Fruit fly (Drosophila melanogaster) whole organism, embryonic: ENCODE results near the gene CG15418.
A peak's percentile ranks its signal among the peaks of the same experiment; 100 is the strongest.

ENCODE experiments used
- Atf-2 ChIP-seq: fragments of 200-800 bp; sonication (Bioruptor generic); optimal IDR thresholded peaks from 2 replicates; lab custom pipeline; 2016; ENCODE audit warnings: missing biosample characterization, missing genetic modification characterization
- BEAF-32 ChIP-seq: fragments of 200-800 bp; sonication (Bioruptor generic); optimal IDR thresholded peaks from 3 replicates; lab custom pipeline; 2017; ENCODE audit warnings: missing biosample characterization, missing genetic modification characterization, mild to moderate bottlenecking, moderate library complexity, missing genetic modification reagents
- CG14710 ChIP-seq: fragments of 200-800 bp; sonication (Bioruptor generic); optimal IDR thresholded peaks from 3 replicates; lab custom pipeline; 2019; ENCODE audit warnings: missing biosample characterization, mild to moderate bottlenecking, missing genetic modification characterization, moderate library complexity
- CG15011 ChIP-seq: fragments of 200-800 bp; sonication (Bioruptor generic); optimal IDR thresholded peaks from 3 replicates; lab custom pipeline; 2018; ENCODE audit warnings: missing biosample characterization, mild to moderate bottlenecking, missing genetic modification characterization
- CG15601 ChIP-seq: fragments of 200-800 bp; sonication (Bioruptor generic); optimal IDR thresholded peaks from 3 replicates; lab custom pipeline; 2019; ENCODE audit warnings: missing biosample characterization, mild to moderate bottlenecking, missing genetic modification characterization, moderate library complexity
- CG16863 ChIP-seq: fragments of 200-800 bp; sonication (Bioruptor generic); optimal IDR thresholded peaks from 3 replicates; lab custom pipeline; 2016; ENCODE audit warnings: missing biosample characterization, missing genetic modification characterization
- CG17328 ChIP-seq: fragments of 200-800 bp; sonication (Bioruptor generic); IDR thresholded peaks from 2 replicates; pipeline ENCODE4 v1.3.6; 2022; ENCODE audit warnings: missing biosample characterization, missing genetic modification characterization
- CG17361 ChIP-seq: fragments of 200-800 bp; sonication (Bioruptor generic); IDR thresholded peaks from 3 replicates; pipeline ENCODE4 v1.3.6; 2022; ENCODE audit warnings: missing biosample characterization, missing genetic modification characterization
- CG17829 ChIP-seq: fragments of 200-800 bp; optimal IDR thresholded peaks from 2 replicates; lab custom pipeline; 2019; ENCODE audit warnings: missing biosample characterization, mild to moderate bottlenecking, missing genetic modification characterization, moderate library complexity
- CG3847 ChIP-seq: fragments of 200-800 bp; sonication (Bioruptor generic); IDR thresholded peaks from 2 replicates; pipeline ENCODE4 v1.3.6; 2022; ENCODE audit warnings: missing biosample characterization, missing genetic modification characterization
- CG4404 ChIP-seq: fragments of 200-800 bp; sonication (Bioruptor generic); IDR thresholded peaks from 2 replicates; pipeline ENCODE4 v1.3.6; 2022; ENCODE audit warnings: missing biosample characterization, missing genetic modification characterization
- CG4424 ChIP-seq: fragments of 200-800 bp; sonication (Bioruptor generic); optimal IDR thresholded peaks from 3 replicates; lab custom pipeline; 2016; ENCODE audit warnings: missing biosample characterization, missing genetic modification characterization
- CG5245 ChIP-seq: fragments of 200-800 bp; sonication (Bioruptor generic); optimal IDR thresholded peaks from 3 replicates; lab custom pipeline; 2016; ENCODE audit warnings: missing biosample characterization, missing genetic modification characterization
- CG5953 ChIP-seq: fragments of 200-800 bp; sonication (Bioruptor generic); IDR thresholded peaks from 2 replicates; pipeline ENCODE4 v1.3.6; 2022; ENCODE audit warnings: missing biosample characterization, missing genetic modification characterization
- CG6854 ChIP-seq: fragments of 200-800 bp; sonication (Bioruptor generic); optimal IDR thresholded peaks from 3 replicates; lab custom pipeline; 2017; ENCODE audit warnings: missing biosample characterization, mild to moderate bottlenecking, missing genetic modification characterization
- CG7839 ChIP-seq: fragments of 200-800 bp; sonication (Bioruptor generic); optimal IDR thresholded peaks from 3 replicates; lab custom pipeline; 2018; ENCODE audit warnings: missing biosample characterization, mild to moderate bottlenecking, missing genetic modification characterization, moderate library complexity
- Chrac-16 ChIP-seq: fragments of 200-800 bp; sonication (Bioruptor generic); optimal IDR thresholded peaks from 3 replicates; lab custom pipeline; 2016; ENCODE audit warnings: missing biosample characterization, missing genetic modification characterization
- Fer2 ChIP-seq: fragments of 200-800 bp; sonication (Bioruptor generic); optimal IDR thresholded peaks from 2 replicates; lab custom pipeline; 2018; ENCODE audit warnings: missing biosample characterization, mild to moderate bottlenecking, missing genetic modification characterization, moderate library complexity
- Hsf ChIP-seq: fragments of 200-800 bp; sonication (Bioruptor generic); optimal IDR thresholded peaks from 3 replicates; lab custom pipeline; 2016; ENCODE audit warnings: missing biosample characterization, missing genetic modification characterization
- MBD-R2 ChIP-seq: fragments of 200-800 bp; sonication (Bioruptor generic); IDR thresholded peaks from 2 replicates; pipeline ENCODE4 v1.3.6; 2022; ENCODE audit warnings: missing biosample characterization, missing genetic modification characterization
- Mes4 ChIP-seq: fragments of 200-800 bp; sonication (Bioruptor generic); optimal IDR thresholded peaks from 2 replicates; lab custom pipeline; 2016; ENCODE audit warnings: missing biosample characterization, missing genetic modification characterization
- Nf-YA ChIP-seq: fragments of 200-800 bp; sonication (Bioruptor generic); IDR thresholded peaks from 2 replicates; pipeline ENCODE4 v1.3.6; 2022; ENCODE audit warnings: missing biosample characterization, missing genetic modification characterization
- Optix ChIP-seq: fragments of 200-800 bp; sonication (Bioruptor generic); IDR thresholded peaks from 3 replicates; pipeline ENCODE4 v1.3.6; 2022; ENCODE audit warnings: missing biosample characterization, missing genetic modification characterization
- Pdp1 ChIP-seq, 2 experiments: fragments of 200-800 bp; sonication (Bioruptor generic); optimal IDR thresholded peaks; 3 replicates each; lab custom pipeline; 2016; ENCODE audit warnings: missing biosample characterization in 2 of 2, missing genetic modification characterization in 2 of 2, mild to moderate bottlenecking in 1 of 2, moderate library complexity in 1 of 2
- Ravus ChIP-seq: fragments of 200-800 bp; sonication (Bioruptor generic); IDR thresholded peaks from 2 replicates; pipeline ENCODE4 v1.3.6; 2022; ENCODE audit warnings: missing biosample characterization, missing genetic modification characterization
- Trl ChIP-seq, 3 experiments: fragments of >200 bp in 2 of 3; fragments of 200-800 bp in 1 of 3; sonication (Bioruptor generic) in 1 of 3; optimal IDR thresholded peaks; 2 replicates in 1 of 3; 3 replicates in 2 of 3; lab custom pipeline; 2016 to 2017; ENCODE audit warnings: missing biosample characterization in 1 of 3, missing genetic modification characterization in 1 of 3
- ac ChIP-seq: fragments of 200-800 bp; sonication (Bioruptor generic); optimal IDR thresholded peaks from 3 replicates; lab custom pipeline; 2017; ENCODE audit warnings: missing biosample characterization, mild to moderate bottlenecking, missing genetic modification characterization
- bsh ChIP-seq, 2 experiments: fragments of 200-800 bp; sonication (Bioruptor generic); optimal IDR thresholded peaks; 2 replicates each; lab custom pipeline; 2017 to 2018; ENCODE audit warnings: mild to moderate bottlenecking in 2 of 2, missing biosample characterization in 2 of 2, missing genetic modification characterization in 2 of 2, moderate library complexity in 1 of 2
- chif ChIP-seq, 2 experiments: fragments of 200-800 bp; sonication (Bioruptor generic); optimal IDR thresholded peaks; 3 replicates each; lab custom pipeline; 2016; ENCODE audit warnings: missing biosample characterization in 2 of 2, missing genetic modification characterization in 2 of 2
- chm ChIP-seq: fragments of 200-800 bp; sonication (Bioruptor generic); IDR thresholded peaks from 2 replicates; pipeline ENCODE4 v1.3.6; 2022; ENCODE audit warnings: missing biosample characterization, missing genetic modification characterization
- dysf ChIP-seq: fragments of 200-800 bp; sonication (Bioruptor generic); IDR thresholded peaks from 3 replicates; pipeline ENCODE4 v1.3.6; 2022; ENCODE audit warnings: missing biosample characterization, missing genetic modification characterization
- en ChIP-seq: fragments of 200-800 bp; sonication (Bioruptor generic); optimal IDR thresholded peaks from 2 replicates; lab custom pipeline; 2016; ENCODE audit warnings: missing biosample characterization, missing genetic modification characterization
- grn ChIP-seq: fragments of 200-800 bp; sonication (Bioruptor generic); optimal IDR thresholded peaks from 3 replicates; lab custom pipeline; 2017; ENCODE audit warnings: missing biosample characterization, missing genetic modification characterization
- gsb-n ChIP-seq: fragments of 200-800 bp; sonication (Bioruptor generic); optimal IDR thresholded peaks from 3 replicates; lab custom pipeline; 2018; ENCODE audit warnings: missing biosample characterization, mild to moderate bottlenecking, missing genetic modification characterization
- jing ChIP-seq: fragments of 200-800 bp; sonication (Bioruptor generic); optimal IDR thresholded peaks from 2 replicates; lab custom pipeline; 2018; ENCODE audit warnings: missing biosample characterization, mild to moderate bottlenecking, missing genetic modification characterization
- kni ChIP-seq: fragments of 200-800 bp; sonication (Bioruptor generic); optimal IDR thresholded peaks from 3 replicates; lab custom pipeline; 2017; ENCODE audit warnings: mild to moderate bottlenecking, missing biosample characterization, missing genetic modification reagents, missing genetic modification characterization
- lilli ChIP-seq: fragments of 200-800 bp; sonication (Bioruptor generic); optimal IDR thresholded peaks from 3 replicates; lab custom pipeline; 2016; ENCODE audit warnings: missing biosample characterization, missing genetic modification characterization
- mam ChIP-seq: fragments of 200-800 bp; sonication (Bioruptor generic); optimal IDR thresholded peaks from 3 replicates; lab custom pipeline; 2016; ENCODE audit warnings: missing biosample characterization, missing genetic modification characterization
- nmo ChIP-seq: fragments of 200-800 bp; sonication (Bioruptor generic); optimal IDR thresholded peaks from 2 replicates; lab custom pipeline; 2018; ENCODE audit warnings: missing biosample characterization, mild to moderate bottlenecking, missing genetic modification characterization, moderate library complexity
- pho ChIP-seq: fragments of 200-800 bp; sonication (Bioruptor generic); optimal IDR thresholded peaks from 2 replicates; lab custom pipeline; 2016; ENCODE audit warnings: missing biosample characterization, missing genetic modification characterization
- pnt ChIP-seq: fragments of 200-800 bp; sonication (Bioruptor generic); optimal IDR thresholded peaks from 3 replicates; lab custom pipeline; 2016; ENCODE audit warnings: missing biosample characterization, missing genetic modification characterization
- sc ChIP-seq, 3 experiments: fragments of >200 bp in 2 of 3; fragments of 200-800 bp in 1 of 3; sonication (Bioruptor generic) in 1 of 3; optimal IDR thresholded peaks; 2 replicates in 2 of 3; 3 replicates in 1 of 3; lab custom pipeline; 2017; ENCODE audit warnings: mild to moderate bottlenecking in 1 of 3, missing biosample characterization in 1 of 3, missing genetic modification characterization in 1 of 3, missing genetic modification reagents in 1 of 3
- sens ChIP-seq: fragments of 200-800 bp; sonication (Bioruptor generic); peaks from one replicate; lab custom pipeline; 2016; ENCODE audit warnings: missing biosample characterization, missing genetic modification characterization
- sens-2 ChIP-seq: fragments of 200-800 bp; sonication (Bioruptor generic); IDR thresholded peaks from 2 replicates; pipeline ENCODE4 v1.3.6; 2022; ENCODE audit warnings: missing biosample characterization, missing genetic modification characterization
- sim ChIP-seq: fragments of 200-800 bp; sonication (Bioruptor generic); IDR thresholded peaks from 2 replicates; pipeline ENCODE4 v1.3.6; 2022; ENCODE audit warnings: missing biosample characterization, missing genetic modification characterization
- sob ChIP-seq: fragments of 200-800 bp; sonication (Bioruptor generic); IDR thresholded peaks from 2 replicates; pipeline ENCODE4 v1.3.6; 2022; ENCODE audit warnings: missing biosample characterization, missing genetic modification characterization
- ssp ChIP-seq: fragments of 200-800 bp; sonication (Bioruptor generic); IDR thresholded peaks from 2 replicates; pipeline ENCODE4 v1.3.6; 2022; ENCODE audit warnings: missing biosample characterization, missing genetic modification characterization
- tin ChIP-seq: fragments of 200-800 bp; sonication (Bioruptor generic); optimal IDR thresholded peaks from 3 replicates; lab custom pipeline; 2016; ENCODE audit warnings: missing biosample characterization, missing genetic modification characterization
- twi ChIP-seq: fragments of 200-800 bp; optimal IDR thresholded peaks from 2 replicates; lab custom pipeline; 2019; ENCODE audit warnings: missing biosample characterization, mild to moderate bottlenecking, missing genetic modification characterization, moderate library complexity
- unpg ChIP-seq: fragments of 200-800 bp; sonication (Bioruptor generic); optimal IDR thresholded peaks from 3 replicates; lab custom pipeline; 2018; ENCODE audit warnings: missing biosample characterization, mild to moderate bottlenecking, missing genetic modification characterization, moderate library complexity

CG15418 gene

dm6 chr2L:3600847-3601246 lies 20.7 kb downstream of the CG15418 start (continued):
- TF ChIP-seq sc (optimal IDR thresholded peaks at IDR 0.05; lab: Kevin White, UChicago) (no peak), sc (GFP tag; optimal IDR thresholded peaks at IDR 0.05; lab: Kevin White, UChicago) (peak; percentile 16), bsh (GFP tag; optimal IDR thresholded peaks at IDR 0.05; lab: Kevin White, UChicago) (peak in 1 of 2 experiments; percentile 76), Ravus (GFP tag; lab: Robert Waterston, UW) (no peak), CG4424 (peak; percentile 31), Hsf (peak; percentile 37), pho (GFP tag; lab: Kevin White, UChicago) (no peak), CG3847 (GFP tag; lab: Robert Waterston, UW) (0 out of 2 replicates have a peak, but pooled peaks have one; percentile 16), sens-2 (GFP tag; lab: Robert Waterston, UW) (0 out of 2 replicates have a peak, but pooled peaks have one; percentile 46), CG17829 (tag; lab: Kevin White, UChicago) (peak; percentile 35), CG7839 (peak; percentile 33), tin (GFP tag; lab: Kevin White, UChicago) (peak; percentile 34), CG6854 (no peak), Atf-2 (GFP tag; lab: Kevin White, UChicago) (peak; percentile 25), CG17361 (GFP tag; lab: Robert Waterston, UW) (0 out of 3 replicates have a peak, but pooled peaks have one; percentile 34), CG5245 (GFP tag; lab: Kevin White, UChicago) (peak; percentile 11), grn (GFP tag; lab: Kevin White, UChicago) (peak; percentile 76), MBD-R2 (GFP tag; lab: Robert Waterston, UW) (no peak), sens (GFP tag; lab: Kevin White, UChicago) (peak; percentile 93), Trl (optimal IDR thresholded peaks at IDR 0.05; lab: Kevin White, UChicago) (no peak), Trl (GFP tag; optimal IDR thresholded peaks at IDR 0.05; lab: Kevin White, UChicago) (peak; percentile 26), pnt (peak; percentile 37), chif (GFP tag; optimal IDR thresholded peaks at IDR 0.05; lab: Kevin White, UChicago) (peak; percentile 18 to 72), unpg (GFP tag; lab: Kevin White, UChicago) (peak; percentile 51), sob (0 out of 2 replicates have a peak, but pooled peaks have one; percentile 39), chm (GFP tag; lab: Robert Waterston, UW) (peak; percentile 82), CG15601 (peak; percentile 41), Fer2 (no peak), Pdp1 (GFP tag; optimal IDR thresholded peaks at IDR 0.05; lab: Kevin White, UChicago) (peak; percentile 21 to 30), Chrac-16 (GFP tag; lab: Kevin White, UChicago) (peak; percentile 32), gsb-n (peak; percentile 41), CG4404 (peak; percentile 47), lilli (peak; percentile 30), CG5953 (GFP tag; lab: Robert Waterston, UW) (no peak), BEAF-32 (GFP tag; lab: Kevin White, UChicago) (no peak), kni (GFP tag; lab: Kevin White, UChicago) (peak; percentile 8), ac (GFP tag; lab: Kevin White, UChicago) (peak; percentile 45), CG17328 (GFP tag; lab: Robert Waterston, UW) (peak; percentile 71), Optix (GFP tag; lab: Robert Waterston, UW) (peak; percentile 39; the same call in 1 of the 3 replicates), jing (peak; percentile 19), CG16863 (GFP tag; lab: Kevin White, UChicago) (peak; percentile 26), mam (GFP tag; lab: Kevin White, UChicago) (no peak), Mes4 (GFP tag; lab: Kevin White, UChicago) (peak; percentile 7), twi (peak; percentile 22), ssp (peak; percentile 15; the same call in 1 of the 2 replicates), CG14710 (peak; percentile 24), dysf (GFP tag; lab: Robert Waterston, UW) (0 out of 3 replicates have a peak, but pooled peaks have one; percentile 30), Nf-YA (GFP tag; lab: Robert Waterston, UW) (no peak), nmo (GFP tag; lab: Kevin White, UChicago) (peak; percentile 55), sim (GFP tag; lab: Robert Waterston, UW) (no peak), CG15011 (no peak), en (GFP tag; lab: Kevin White, UChicago) (no peak)
